Worm (Caenorhabditis elegans) whole organism, young adult: Measurements from ENCODE around the gene moc-3.
A peak's percentile ranks its signal among the peaks of the same experiment; 100 is the strongest.

Experiments used
- F23B12.7 ChIP-seq: sonication (generic microtip); optimal IDR thresholded peaks from 2 replicates; lab custom pipeline; 2017; ENCODE audit warnings: missing genetic modification characterization, mild to moderate bottlenecking, missing compliant biosample characterization, antibody characterized with exemption, moderate library complexity; ENCODE audit not compliant: insufficient read depth
- F49E8.2 ChIP-seq: sonication (generic microtip); optimal IDR thresholded peaks from 3 replicates; lab custom pipeline; 2017; ENCODE audit warnings: missing genetic modification characterization, mild to moderate bottlenecking, missing compliant biosample characterization, antibody characterized with exemption, moderate library complexity; ENCODE audit not compliant: insufficient read depth
- K11D2.4 ChIP-seq: fragments of 200-800 bp; sonication (Bioruptor generic); IDR thresholded peaks from 2 replicates; pipeline ENCODE4 v1.3.6; 2022; ENCODE audit warnings: missing genetic modification reagents, missing genetic modification characterization, missing compliant biosample characterization
- T26A5.8 ChIP-seq: sonication (generic microtip); optimal IDR thresholded peaks from 2 replicates; lab custom pipeline; 2016; ENCODE audit warnings: missing genetic modification characterization, missing compliant biosample characterization
- Y79H2A.3 ChIP-seq: fragments of 200-800 bp; sonication (Bioruptor generic); conservative IDR thresholded peaks from 2 replicates; pipeline ENCODE4 v1.3.6; 2022; ENCODE audit warnings: missing genetic modification reagents, missing genetic modification characterization, missing compliant biosample characterization
- ZK185.1 ChIP-seq: sonication (generic microtip); optimal IDR thresholded peaks from 2 replicates; lab custom pipeline; 2016; ENCODE audit warnings: mild to moderate bottlenecking, missing genetic modification characterization, missing compliant biosample characterization; ENCODE audit not compliant: poor library complexity, severe bottlenecking
- atf-7 ChIP-seq: sonication (generic microtip); optimal IDR thresholded peaks from 2 replicates; lab custom pipeline; 2017; ENCODE audit warnings: mild to moderate bottlenecking, missing genetic modification characterization, missing compliant biosample characterization
- attf-3 ChIP-seq: fragments of 200-800 bp; sonication (Bioruptor generic); conservative IDR thresholded peaks from 2 replicates; pipeline ENCODE4 v1.3.6; 2022; ENCODE audit warnings: missing genetic modification reagents, missing genetic modification characterization, missing compliant biosample characterization
- attf-6 ChIP-seq: fragments of 200-800 bp; sonication (Bioruptor generic); IDR thresholded peaks from 2 replicates; pipeline ENCODE4 v1.3.6; 2022; ENCODE audit warnings: missing genetic modification reagents, missing genetic modification characterization, missing compliant biosample characterization
- bed-2 ChIP-seq: fragments of 200-800 bp; sonication (Bioruptor generic); IDR thresholded peaks from 2 replicates; pipeline ENCODE4 v1.3.6; 2022; ENCODE audit warnings: missing genetic modification reagents, missing genetic modification characterization, missing compliant biosample characterization
- cebp-2 ChIP-seq: fragments of 200-800 bp; sonication (Bioruptor generic); IDR thresholded peaks from 2 replicates; pipeline ENCODE4 v1.3.6; 2022; ENCODE audit warnings: missing genetic modification characterization, missing compliant biosample characterization
- ceh-100 ChIP-seq: fragments of 200-800 bp; sonication (Bioruptor generic); IDR thresholded peaks from 2 replicates; pipeline ENCODE4 v1.3.6; 2022; ENCODE audit warnings: missing genetic modification reagents, missing genetic modification characterization, missing compliant biosample characterization
- ceh-27 ChIP-seq: fragments of 200-800 bp; sonication (Bioruptor generic); optimal IDR thresholded peaks from 2 replicates; lab custom pipeline; 2018; ENCODE audit warnings: mild to moderate bottlenecking, missing genetic modification characterization, moderate library complexity, missing compliant biosample characterization
- ceh-40 ChIP-seq: fragments of 200-800 bp; sonication (Bioruptor generic); IDR thresholded peaks from 2 replicates; pipeline ENCODE4 v1.3.6; 2022; ENCODE audit warnings: missing genetic modification characterization, missing compliant biosample characterization
- ceh-58 ChIP-seq: fragments of 200-800 bp; sonication (Bioruptor generic); IDR thresholded peaks from 2 replicates; pipeline ENCODE4 v1.3.6; 2022; ENCODE audit warnings: missing genetic modification characterization, missing compliant biosample characterization
- dpl-1 ChIP-seq: fragments of 150-350 bp; optimal IDR thresholded peaks from 2 replicates; lab custom pipeline; 2014; ENCODE audit warnings: missing biosample characterization, missing genetic modification reagents, missing genetic modification characterization
- efl-1 ChIP-seq: fragments of 150-350 bp; optimal IDR thresholded peaks from 2 replicates; lab custom pipeline; 2014; ENCODE audit warnings: missing biosample characterization, missing genetic modification reagents, missing genetic modification characterization
- egrh-3 ChIP-seq: fragments of 200-800 bp; sonication (Bioruptor generic); IDR thresholded peaks from 2 replicates; pipeline ENCODE4 v1.3.6; 2022; ENCODE audit warnings: missing genetic modification reagents, missing genetic modification characterization, missing compliant biosample characterization
- fkh-3 ChIP-seq: sonication (generic microtip); optimal IDR thresholded peaks from 2 replicates; lab custom pipeline; 2016; ENCODE audit warnings: mild to moderate bottlenecking, missing genetic modification characterization, missing compliant biosample characterization
- gei-17 ChIP-seq: fragments of 200-800 bp; sonication (Bioruptor generic); optimal IDR thresholded peaks from 2 replicates; lab custom pipeline; 2018; ENCODE audit warnings: mild to moderate bottlenecking, missing genetic modification characterization, missing compliant biosample characterization
- hlh-12 ChIP-seq: sonication (generic microtip); optimal IDR thresholded peaks from 2 replicates; lab custom pipeline; 2016; ENCODE audit warnings: missing genetic modification characterization, missing compliant biosample characterization
- hmg-1.2 ChIP-seq: fragments of 200-800 bp; sonication (Bioruptor generic); IDR thresholded peaks from 2 replicates; pipeline ENCODE4 v1.3.6; 2022; ENCODE audit warnings: missing genetic modification reagents, missing genetic modification characterization, missing compliant biosample characterization
- hsf-1 ChIP-seq: fragments of 200-800 bp; sonication (Bioruptor generic); IDR thresholded peaks from 2 replicates; pipeline ENCODE4 v1.3.6; 2022; ENCODE audit warnings: missing genetic modification reagents, missing genetic modification characterization, missing compliant biosample characterization
- lin-35 ChIP-seq, 3 experiments: fragments of 150-350 bp in 2 of 3; sonication (generic microtip) in 1 of 3; optimal IDR thresholded peaks; 2 replicates each; lab custom pipeline; 2014 to 2018; ENCODE audit warnings: missing biosample characterization in 3 of 3, missing genetic modification characterization in 3 of 3, missing genetic modification reagents in 3 of 3
- lin-40 ChIP-seq: sonication (generic microtip); optimal IDR thresholded peaks from 2 replicates; lab custom pipeline; 2016; ENCODE audit warnings: missing genetic modification characterization, mild to moderate bottlenecking, missing compliant biosample characterization, missing genotype, missing genetic modification reagents
- madf-10 ChIP-seq: sonication (generic microtip); optimal IDR thresholded peaks from 2 replicates; lab custom pipeline; 2016; ENCODE audit warnings: mild to moderate bottlenecking, missing genetic modification characterization, missing compliant biosample characterization
- madf-6 ChIP-seq: fragments of 200-800 bp; sonication (Bioruptor generic); IDR thresholded peaks from 2 replicates; pipeline ENCODE4 v1.3.6; 2022; ENCODE audit warnings: missing genetic modification reagents, missing genetic modification characterization, missing compliant biosample characterization
- madf-8 ChIP-seq: fragments of 200-800 bp; sonication (Bioruptor generic); conservative IDR thresholded peaks from 2 replicates; pipeline ENCODE4 v1.3.6; 2022; ENCODE audit warnings: missing genetic modification reagents, missing genetic modification characterization, missing compliant biosample characterization
- mel-28 ChIP-seq: sonication (generic microtip); optimal IDR thresholded peaks from 2 replicates; lab custom pipeline; 2016; ENCODE audit warnings: borderline replicate concordance, mild to moderate bottlenecking, missing genetic modification characterization, missing compliant biosample characterization
- nfya-1 ChIP-seq: sonication (generic microtip); optimal IDR thresholded peaks from 2 replicates; lab custom pipeline; 2017; ENCODE audit warnings: antibody characterized with exemption, missing compliant biosample characterization, missing genetic modification characterization, borderline replicate concordance; ENCODE audit not compliant: insufficient read depth
- nhr-120 ChIP-seq: fragments of 200-800 bp; sonication (Bioruptor generic); IDR thresholded peaks from 2 replicates; pipeline ENCODE4 v1.3.6; 2022; ENCODE audit warnings: missing genetic modification characterization, missing compliant biosample characterization
- nhr-90 ChIP-seq: sonication (generic microtip); optimal IDR thresholded peaks from 2 replicates; lab custom pipeline; 2016; ENCODE audit warnings: missing genotype, mild to moderate bottlenecking, missing genetic modification characterization, missing compliant biosample characterization
- snpc-3.4 ChIP-seq: sonication (generic microtip); optimal IDR thresholded peaks from 2 replicates; lab custom pipeline; 2017; ENCODE audit warnings: missing genetic modification characterization, mild to moderate bottlenecking, missing compliant biosample characterization, antibody characterized with exemption, moderate library complexity, missing genotype, missing genetic modification reagents
- somi-1 ChIP-seq: fragments of 200-800 bp; sonication (Bioruptor generic); optimal IDR thresholded peaks from 2 replicates; lab custom pipeline; 2018; ENCODE audit warnings: mild to moderate bottlenecking, missing genetic modification characterization, missing compliant biosample characterization
- sptf-2 ChIP-seq: fragments of 200-800 bp; sonication (Bioruptor generic); optimal IDR thresholded peaks from 2 replicates; lab custom pipeline; 2018; ENCODE audit warnings: mild to moderate bottlenecking, missing genetic modification characterization, missing compliant biosample characterization
- tbp1 ChIP-seq: fragments of 200-800 bp; sonication (Bioruptor generic); optimal IDR thresholded peaks from 2 replicates; lab custom pipeline; 2018; ENCODE audit warnings: mild to moderate bottlenecking, missing genetic modification characterization, missing compliant biosample characterization
- tbx-9 ChIP-seq: sonication (generic microtip); optimal IDR thresholded peaks from 2 replicates; lab custom pipeline; 2016; ENCODE audit warnings: borderline replicate concordance, missing genetic modification characterization, inconsistent platforms, missing compliant biosample characterization
- tlf-1 ChIP-seq: fragments of 200-800 bp; sonication (Bioruptor generic); optimal IDR thresholded peaks from 2 replicates; lab custom pipeline; 2018; ENCODE audit warnings: mild to moderate bottlenecking, missing genetic modification characterization, missing compliant biosample characterization
- zfh-2 ChIP-seq: fragments of 200-800 bp; sonication (Bioruptor generic); conservative IDR thresholded peaks from 2 replicates; pipeline ENCODE4 v1.3.6; 2022; ENCODE audit warnings: missing genetic modification reagents, missing genetic modification characterization, missing compliant biosample characterization
- ztf-22 ChIP-seq: fragments of 200-800 bp; sonication (Bioruptor generic); optimal IDR thresholded peaks from 2 replicates; lab custom pipeline; 2018; ENCODE audit warnings: mild to moderate bottlenecking, missing genetic modification characterization, moderate library complexity, missing compliant biosample characterization
- ztf-25 ChIP-seq: fragments of 200-800 bp; sonication (Bioruptor generic); IDR thresholded peaks from 2 replicates; pipeline ENCODE4 v1.3.6; 2022; ENCODE audit warnings: missing genetic modification reagents, missing genetic modification characterization, missing compliant biosample characterization
- ztf-3 ChIP-seq: fragments of 200-800 bp; sonication (Bioruptor generic); optimal IDR thresholded peaks from 2 replicates; lab custom pipeline; 2018; ENCODE audit warnings: mild to moderate bottlenecking, missing genetic modification characterization, missing compliant biosample characterization
- ztf-6 ChIP-seq: fragments of 200-800 bp; sonication (Bioruptor generic); IDR thresholded peaks from 2 replicates; pipeline ENCODE4 v1.3.6; 2022; ENCODE audit warnings: missing genetic modification reagents, missing genetic modification characterization, missing compliant biosample characterization

The moc-3 gene

DNA sequence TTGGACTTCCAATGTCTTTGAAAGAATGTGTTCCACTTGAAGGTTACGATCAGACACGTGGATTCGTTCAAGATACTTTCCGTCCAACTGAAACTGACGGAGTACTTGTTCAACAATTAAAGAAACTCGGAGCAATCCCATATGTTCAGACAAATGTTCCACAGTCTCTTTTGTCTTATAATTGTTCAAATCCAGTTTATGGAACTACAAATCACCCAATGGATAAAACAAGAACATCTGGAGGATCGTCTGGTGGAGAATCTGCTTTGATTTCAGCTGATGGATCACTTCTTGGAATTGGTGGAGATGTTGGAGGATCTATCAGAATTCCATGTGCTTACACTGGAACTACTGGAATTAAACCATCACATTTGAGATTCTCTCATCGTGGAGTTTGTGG is 22.8 kb downstream of the moc-3 start:
- TF ChIP-seq hmg-1.2 (GFP tag; lab: Robert Waterston, UW) (0 out of 2 replicates have a peak, but pooled peaks have one; percentile 10), attf-3 (GFP tag; lab: Robert Waterston, UW) (no peak)

DNA sequence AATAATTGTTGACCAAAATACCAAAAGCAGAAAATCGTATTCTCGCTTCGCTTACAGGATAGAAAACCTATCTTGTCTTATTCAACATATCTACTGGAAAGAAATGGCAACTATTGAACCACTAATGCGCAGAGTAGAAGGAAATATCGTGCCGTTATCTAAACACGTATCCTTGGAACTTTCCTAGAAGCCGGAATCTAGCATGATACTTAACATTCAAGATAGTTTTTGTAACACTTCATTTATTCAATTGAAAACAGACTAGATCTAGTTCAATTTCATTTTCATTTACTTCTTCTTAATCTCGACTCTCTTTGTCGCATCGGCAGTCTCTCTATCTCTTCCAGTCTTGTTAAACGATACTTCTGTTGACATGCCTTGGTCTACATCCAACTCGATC is 24.6 kb downstream of the moc-3 start:
- TF ChIP-seq nhr-90 (tag; lab: Kevin White, UChicago) (peak; percentile 20), fkh-3 (tag; lab: Kevin White, UChicago) (no peak)

DNA sequence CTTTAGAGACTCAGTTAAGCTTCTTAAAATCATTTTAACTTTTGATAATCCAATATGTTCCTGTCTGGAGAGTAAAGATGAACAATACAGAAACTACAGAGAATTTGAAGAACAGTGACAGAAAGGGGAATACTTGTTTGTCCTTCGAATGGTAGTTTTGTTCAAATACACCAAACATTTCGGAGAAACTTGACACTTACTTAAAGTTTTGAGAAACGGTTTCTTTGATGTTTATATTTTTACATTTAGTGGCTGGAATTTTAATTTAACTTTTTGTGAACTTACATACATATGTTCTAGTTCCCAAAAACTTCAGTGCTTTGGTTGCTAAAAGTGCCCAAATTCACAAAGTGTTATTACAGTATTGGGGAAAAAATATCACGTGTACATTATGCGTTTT is 26.8 kb downstream of the moc-3 start, which contains the start of gene B0218.5:
Gene B0218.5, minus strand, starts transcription at position 101 of the 400 bp plus-strand sequence.
- TF ChIP-seq hlh-12 (tag; lab: Kevin White, UChicago): no peak
- TF ChIP-seq gei-17 (GFP tag; lab: Kevin White, UChicago): no peak
- no peak for TF ChIP-seq tbp1 (GFP tag; lab: Kevin White, UChicago)
- TF ChIP-seq hsf-1 (GFP tag; lab: Robert Waterston, UW): no peak
- no peak for TF ChIP-seq F23B12.7
- TF ChIP-seq dpl-1 (GFP tag; lab: Kevin White, UChicago): no peak
- TF ChIP-seq nhr-120 (GFP tag; lab: Robert Waterston, UW): no peak
- no peak for TF ChIP-seq ceh-58
- no peak for TF ChIP-seq cebp-2 (GFP tag; lab: Robert Waterston, UW)
- TF ChIP-seq K11D2.4: no peak
- no peak for TF ChIP-seq ceh-27 (GFP tag; lab: Kevin White, UChicago)
- TF ChIP-seq snpc-3.4: no peak
- TF ChIP-seq nhr-90 (tag; lab: Kevin White, UChicago): no peak
- TF ChIP-seq efl-1: no peak

DNA sequence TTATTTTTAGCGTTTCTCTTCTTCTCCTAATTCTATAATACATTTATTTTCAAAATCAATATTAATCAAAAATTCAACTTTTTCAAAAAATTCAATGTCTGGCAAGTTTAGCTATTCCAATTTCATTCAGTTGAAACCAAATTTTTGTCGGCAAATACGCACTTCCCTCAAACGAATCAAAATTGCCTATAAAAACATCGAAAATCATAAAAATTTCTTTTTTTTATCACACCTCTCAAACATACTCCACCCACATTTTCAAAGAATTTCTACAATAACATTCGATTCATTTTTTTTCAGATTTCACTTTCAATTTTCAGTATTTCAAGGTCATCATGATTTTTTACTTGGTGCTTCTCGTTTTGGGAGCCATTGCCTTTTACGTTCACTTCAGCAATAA is 28.7 kb downstream of the moc-3 start, which contains the start of gene faah-1:
Gene faah-1, plus strand, starts transcription at position 301 of the 400 bp plus-strand sequence.
- TF ChIP-seq ztf-25: no peak
- TF ChIP-seq ztf-22 (GFP tag; lab: Kevin White, UChicago): no peak
- no peak for TF ChIP-seq madf-10 (tag; lab: Kevin White, UChicago)
- no peak for TF ChIP-seq T26A5.8 (tag; lab: Kevin White, UChicago)
- no peak for TF ChIP-seq tlf-1
- no peak for TF ChIP-seq attf-6 (GFP tag; lab: Robert Waterston, UW)
- TF ChIP-seq cebp-2 (GFP tag; lab: Robert Waterston, UW): no peak
- TF ChIP-seq mel-28 (tag; lab: Kevin White, UChicago): no peak
- no peak for TF ChIP-seq sptf-2
- no peak for TF ChIP-seq madf-6
- TF ChIP-seq madf-8 (GFP tag; lab: Robert Waterston, UW): no peak
- no peak for TF ChIP-seq ZK185.1 (tag; lab: Kevin White, UChicago)
- TF ChIP-seq ztf-6 (GFP tag; lab: Robert Waterston, UW): no peak
- TF ChIP-seq hmg-1.2 (GFP tag; lab: Robert Waterston, UW): no peak
- no peak for TF ChIP-seq Y79H2A.3
- TF ChIP-seq ceh-100 (GFP tag; lab: Robert Waterston, UW): no peak
- TF ChIP-seq ztf-3: no peak

DNA sequence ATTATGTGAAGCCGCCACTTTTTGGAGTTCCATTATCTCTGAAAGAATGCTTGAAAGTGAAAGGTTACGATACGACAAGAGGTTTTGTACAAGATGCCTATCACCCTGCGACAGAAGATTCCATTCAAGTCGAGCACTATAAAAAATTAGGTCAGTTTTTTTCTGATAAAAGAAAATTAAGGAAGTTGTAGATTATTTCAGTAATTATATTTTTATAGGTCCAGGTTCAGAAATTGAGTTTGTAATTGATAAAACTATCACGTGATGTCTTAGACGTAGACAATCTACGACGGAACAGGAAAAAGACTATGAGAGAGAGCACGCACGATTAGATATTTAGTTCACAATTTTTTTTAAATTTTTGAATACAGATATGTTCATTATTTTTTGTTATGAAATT is 29.6 kb downstream of the moc-3 start:
- TF ChIP-seq lin-40 (tag; lab: Kevin White, UChicago) (no peak), somi-1 (GFP tag; lab: Kevin White, UChicago) (no peak), bed-2 (GFP tag; lab: Robert Waterston, UW) (no peak), tbx-9 (tag; lab: Kevin White, UChicago) (no peak), nfya-1 (tag; lab: Kevin White, UChicago) (no peak), ztf-6 (GFP tag; lab: Robert Waterston, UW) (no peak), egrh-3 (GFP tag; lab: Robert Waterston, UW) (no peak), ceh-40 (GFP tag; lab: Robert Waterston, UW) (no peak), atf-7 (no peak), lin-35 (GFP tag; optimal IDR thresholded peaks at IDR 0.05; lab: Kevin White, UChicago) (no peak), zfh-2 (GFP tag; lab: Robert Waterston, UW) (no peak), F49E8.2 (tag; lab: Kevin White, UChicago) (no peak)
